Fruit fly (Drosophila melanogaster) whole organism, pupa: ENCODE data around the gene CG42489.

Experiments used
- CG10348 ChIP-seq: fragments of 200-800 bp; sonication (Bioruptor generic); IDR thresholded peaks from 2 replicates; pipeline ENCODE4 v1.3.6; 2022; ENCODE audit warnings: missing biosample characterization, missing genetic modification characterization
- CG12605 ChIP-seq: fragments of 200-800 bp; sonication (Bioruptor generic); IDR thresholded peaks from 2 replicates; pipeline ENCODE4 v1.3.6; 2022; ENCODE audit warnings: missing biosample characterization, missing genetic modification characterization
- CG13204 ChIP-seq: fragments of 200-800 bp; sonication (Bioruptor generic); optimal IDR thresholded peaks from 2 replicates; lab custom pipeline; 2018; ENCODE audit warnings: missing biosample characterization, mild to moderate bottlenecking, missing genetic modification characterization, moderate library complexity
- CG14655 ChIP-seq: fragments of 200-800 bp; sonication (Bioruptor generic); optimal IDR thresholded peaks from 3 replicates; lab custom pipeline; 2017; ENCODE audit warnings: mild to moderate bottlenecking, missing biosample characterization, missing genetic modification reagents, missing genetic modification characterization
- CG15710 ChIP-seq: fragments of 200-800 bp; sonication (Bioruptor generic); optimal IDR thresholded peaks from 2 replicates; lab custom pipeline; 2018; ENCODE audit warnings: missing biosample characterization, mild to moderate bottlenecking, missing genetic modification characterization, moderate library complexity
- CG17806 ChIP-seq: fragments of 200-800 bp; sonication (Bioruptor generic); optimal IDR thresholded peaks from 2 replicates; lab custom pipeline; 2018; ENCODE audit warnings: missing biosample characterization, mild to moderate bottlenecking, missing genetic modification characterization, moderate library complexity
- CG32121 ChIP-seq: fragments of 200-800 bp; sonication (Bioruptor generic); IDR thresholded peaks from 2 replicates; pipeline ENCODE4 v1.3.6; 2022; ENCODE audit warnings: missing biosample characterization, missing genetic modification characterization
- CG34367 ChIP-seq: fragments of 200-800 bp; sonication (Bioruptor generic); optimal IDR thresholded peaks from 2 replicates; lab custom pipeline; 2018; ENCODE audit warnings: missing biosample characterization, mild to moderate bottlenecking, missing genetic modification characterization
- CG4496 ChIP-seq: fragments of 200-800 bp; sonication (Bioruptor generic); IDR thresholded peaks from 3 replicates; pipeline ENCODE4 v1.3.6; 2022; ENCODE audit warnings: missing biosample characterization, missing genetic modification characterization
- CG8159 ChIP-seq: fragments of 200-800 bp; sonication (Bioruptor generic); optimal IDR thresholded peaks from 3 replicates; lab custom pipeline; 2018; ENCODE audit warnings: missing biosample characterization, mild to moderate bottlenecking, missing genetic modification characterization, moderate library complexity
- CG8301 ChIP-seq: fragments of 200-800 bp; sonication (Bioruptor generic); optimal IDR thresholded peaks from 2 replicates; lab custom pipeline; 2018; ENCODE audit warnings: missing biosample characterization, mild to moderate bottlenecking, missing genetic modification characterization
- CG9948 ChIP-seq: fragments of 200-800 bp; sonication (Bioruptor generic); optimal IDR thresholded peaks from 2 replicates; lab custom pipeline; 2018; ENCODE audit warnings: missing biosample characterization, mild to moderate bottlenecking, missing genetic modification characterization, moderate library complexity
- D1 ChIP-seq: fragments of 200-800 bp; sonication (Bioruptor generic); optimal IDR thresholded peaks from 2 replicates; lab custom pipeline; 2018; ENCODE audit warnings: missing biosample characterization, mild to moderate bottlenecking, missing genetic modification characterization, moderate library complexity
- EcR ChIP-seq: fragments of 200-800 bp; sonication (Bioruptor generic); optimal IDR thresholded peaks from 3 replicates; lab custom pipeline; 2019; ENCODE audit warnings: missing biosample characterization, missing genetic modification characterization, mild to moderate bottlenecking, moderate library complexity, missing genetic modification reagents
- Ets98B ChIP-seq: fragments of 200-800 bp; sonication (Bioruptor generic); IDR thresholded peaks from 2 replicates; pipeline ENCODE4 v1.3.6; 2022; ENCODE audit warnings: missing biosample characterization, missing genetic modification characterization
- Pif1A ChIP-seq: fragments of 200-800 bp; sonication (Bioruptor generic); optimal IDR thresholded peaks from 3 replicates; lab custom pipeline; 2016; ENCODE audit warnings: missing biosample characterization, missing genetic modification characterization
- Pif1B ChIP-seq: fragments of 200-800 bp; sonication (Bioruptor generic); optimal IDR thresholded peaks from 3 replicates; lab custom pipeline; 2016; ENCODE audit warnings: missing biosample characterization, missing genetic modification characterization
- Snoo ChIP-seq: fragments of 200-800 bp; sonication (Bioruptor generic); optimal IDR thresholded peaks from 3 replicates; lab custom pipeline; 2017; ENCODE audit warnings: missing biosample characterization, mild to moderate bottlenecking, missing genetic modification characterization, inconsistent platforms
- fd96Ca ChIP-seq: fragments of 200-800 bp; sonication (Bioruptor generic); IDR thresholded peaks from 3 replicates; pipeline ENCODE4 v1.3.6; 2022; ENCODE audit warnings: missing biosample characterization, missing genetic modification characterization
- gl ChIP-seq: fragments of 200-800 bp; sonication (Bioruptor generic); optimal IDR thresholded peaks from 2 replicates; lab custom pipeline; 2018; ENCODE audit warnings: missing biosample characterization, mild to moderate bottlenecking, missing genetic modification characterization
- rn ChIP-seq: fragments of 200-800 bp; sonication (Bioruptor generic); IDR thresholded peaks from 2 replicates; pipeline ENCODE4 v1.3.6; 2022; ENCODE audit warnings: missing biosample characterization, missing genetic modification characterization

Gene CG42489

DNA sequence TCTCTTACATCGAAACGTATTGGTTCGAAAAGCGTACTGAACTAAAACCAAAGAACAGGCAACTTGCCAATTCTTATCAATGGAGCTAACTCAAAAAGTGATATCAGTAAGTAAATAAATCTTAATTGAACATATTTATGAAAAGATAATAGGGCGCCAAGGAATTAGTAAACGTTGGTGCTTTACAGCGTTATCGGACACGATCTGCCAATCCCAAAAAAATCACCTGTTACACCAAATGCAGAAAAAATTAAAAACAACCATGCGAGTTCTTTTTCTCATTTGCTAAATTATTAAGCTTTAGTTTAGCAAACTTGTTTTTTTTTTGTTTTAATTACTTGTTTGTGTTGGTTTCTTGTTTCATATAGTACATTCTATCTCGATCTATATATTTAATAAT is at the start of gene CG42489:
Gene CG42489 (minus strand): TSS at position 101 of the 400 bp plus-strand sequence.
- no peak for TF ChIP-seq gl (tag; lab: Kevin White, UChicago)
- no peak for TF ChIP-seq CG15710
- no peak for TF ChIP-seq D1 (tag; lab: Kevin White, UChicago)
- no peak for TF ChIP-seq CG17806 (tag; lab: Kevin White, UChicago)
- TF ChIP-seq CG9948 (tag; lab: Kevin White, UChicago) = no peak
- TF ChIP-seq CG34367 (tag; lab: Kevin White, UChicago) = no peak
- no peak for TF ChIP-seq CG32121 (GFP tag; lab: Robert Waterston, UW)
- no peak for TF ChIP-seq Pif1B (GFP tag; lab: Kevin White, UChicago)
- no peak for TF ChIP-seq EcR (GFP tag; lab: Kevin White, UChicago)

DNA sequence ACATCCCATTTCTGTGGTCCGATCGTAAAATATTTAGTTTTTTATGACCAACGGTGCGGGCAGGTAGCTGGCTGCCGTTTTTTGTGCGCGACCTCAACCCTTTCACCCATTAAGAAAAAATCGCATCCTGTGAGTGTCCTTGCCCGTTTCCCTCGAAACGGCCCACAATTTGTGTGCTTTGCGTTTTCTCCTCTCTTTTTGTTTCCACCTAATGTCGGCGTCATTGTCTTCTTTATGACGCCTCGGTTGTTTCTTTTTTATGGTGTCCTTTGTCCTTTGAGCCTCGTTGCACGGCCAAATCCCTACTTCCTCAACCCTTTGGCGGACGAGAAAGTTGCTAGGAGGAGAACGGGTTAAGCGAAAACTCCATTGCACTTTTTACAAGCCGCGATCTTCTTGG is 46.6 kb upstream of the CG42489 start:
- TF ChIP-seq CG13204 (GFP tag; lab: Kevin White, UChicago) (no peak), CG12605 (GFP tag; lab: Robert Waterston, UW) (no peak), fd96Ca (no peak), Pif1B (GFP tag; lab: Kevin White, UChicago) (no peak), CG17806 (tag; lab: Kevin White, UChicago) (no peak), gl (tag; lab: Kevin White, UChicago) (no peak), CG8301 (no peak), Snoo (tag; lab: Kevin White, UChicago) (no peak), CG8159 (tag; lab: Kevin White, UChicago) (no peak), CG32121 (GFP tag; lab: Robert Waterston, UW) (no peak), EcR (GFP tag; lab: Kevin White, UChicago) (no peak), CG10348 (GFP tag; lab: Robert Waterston, UW) (no peak), rn (GFP tag; lab: Robert Waterston, UW) (no peak), Ets98B (no peak)

DNA sequence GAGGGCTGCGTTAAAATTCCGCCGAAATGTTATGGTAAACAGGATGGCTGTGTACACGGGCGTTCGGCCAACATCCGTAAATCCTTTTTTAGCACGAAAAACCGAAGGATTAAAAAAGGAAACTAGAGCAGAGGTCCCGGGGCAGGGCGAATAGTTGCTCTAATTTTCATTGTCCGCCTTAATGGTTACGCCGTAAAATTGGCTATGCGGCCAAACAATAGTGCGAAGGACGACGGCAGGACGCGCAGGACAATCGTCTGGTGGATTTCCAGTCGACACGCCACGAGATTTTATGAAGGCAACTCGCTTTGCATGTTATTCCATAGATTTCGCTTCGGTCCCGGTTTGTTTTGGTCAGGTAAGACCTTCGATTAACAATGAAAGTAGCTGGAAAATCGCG is 46.1 kb upstream of the CG42489 start:
- TF ChIP-seq EcR (GFP tag; lab: Kevin White, UChicago) (no peak), CG15710 (no peak), CG9948 (tag; lab: Kevin White, UChicago) (no peak), rn (GFP tag; lab: Robert Waterston, UW) (no peak), D1 (tag; lab: Kevin White, UChicago) (no peak), CG12605 (GFP tag; lab: Robert Waterston, UW) (no peak), CG17806 (tag; lab: Kevin White, UChicago) (no peak), CG10348 (GFP tag; lab: Robert Waterston, UW) (no peak), CG4496 (GFP tag; lab: Robert Waterston, UW) (no peak)

DNA sequence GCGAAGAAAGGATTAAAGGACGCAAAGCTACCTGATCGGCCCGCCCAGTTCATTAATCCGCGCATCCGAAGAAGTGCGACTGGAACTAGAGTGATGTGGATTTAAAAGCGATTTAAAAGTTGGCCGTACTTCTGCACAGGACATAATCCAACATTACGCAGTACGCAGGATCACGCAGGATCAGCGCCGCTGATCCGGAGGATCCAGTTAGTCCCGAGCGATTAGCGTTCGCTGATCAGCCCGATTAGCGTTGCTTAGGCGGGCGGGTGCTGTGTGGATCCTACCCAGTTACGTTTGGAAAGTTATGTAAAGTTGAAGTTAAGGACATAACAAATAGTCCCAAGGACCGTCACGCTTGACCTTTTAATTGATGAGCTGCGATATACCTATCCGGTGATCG is 44.7 kb upstream of the CG42489 start:
- TF ChIP-seq CG8159 (tag; lab: Kevin White, UChicago) = no peak
- no peak for TF ChIP-seq CG14655 (GFP tag; lab: Kevin White, UChicago)
- no peak for TF ChIP-seq rn (GFP tag; lab: Robert Waterston, UW)
- no peak for TF ChIP-seq CG12605 (GFP tag; lab: Robert Waterston, UW)
- no peak for TF ChIP-seq CG10348 (GFP tag; lab: Robert Waterston, UW)
- no peak for TF ChIP-seq Pif1B (GFP tag; lab: Kevin White, UChicago)
- no peak for TF ChIP-seq CG32121 (GFP tag; lab: Robert Waterston, UW)
- no peak for TF ChIP-seq CG17806 (tag; lab: Kevin White, UChicago)
- TF ChIP-seq EcR (GFP tag; lab: Kevin White, UChicago) = no peak
- TF ChIP-seq CG4496 (GFP tag; lab: Robert Waterston, UW) = no peak
- TF ChIP-seq gl (tag; lab: Kevin White, UChicago) = no peak
- no peak for TF ChIP-seq CG34367 (tag; lab: Kevin White, UChicago)
- no peak for TF ChIP-seq Ets98B
- no peak for TF ChIP-seq D1 (tag; lab: Kevin White, UChicago)
- no peak for TF ChIP-seq CG8301
- TF ChIP-seq CG9948 (tag; lab: Kevin White, UChicago) = no peak
- TF ChIP-seq, all 21 proteins: peak for 0

DNA sequence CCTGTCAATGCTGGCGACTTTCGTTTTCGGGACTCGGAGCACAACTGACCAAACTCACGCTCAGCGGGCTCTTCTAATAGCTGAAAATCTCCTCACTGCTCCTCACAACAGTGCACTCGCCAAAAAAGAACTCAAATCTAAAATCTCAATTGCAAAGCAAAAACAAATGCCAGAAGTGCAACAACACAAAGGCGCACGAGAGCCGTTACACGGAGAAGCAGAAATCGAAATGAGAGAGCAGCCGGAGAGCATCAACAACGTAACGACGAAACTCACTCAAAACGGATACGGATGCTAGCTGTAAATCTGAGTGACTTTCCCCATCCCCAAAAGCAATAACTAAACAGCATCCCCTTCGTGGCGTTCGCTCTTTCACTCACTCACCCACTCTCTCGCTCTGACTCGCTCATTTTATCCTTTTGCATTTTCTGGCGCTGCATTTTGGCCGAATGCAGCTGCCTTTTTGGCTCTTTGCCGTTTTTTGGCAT is 43.2 kb upstream of the CG42489 start, which contains the start of gene hb:
Gene hb (minus strand): TSS at position 51 of the 488 bp plus-strand sequence.
- no peak for TF ChIP-seq Pif1A
- TF ChIP-seq rn (GFP tag; lab: Robert Waterston, UW) = no peak
- no peak for TF ChIP-seq Ets98B
- TF ChIP-seq CG13204 (GFP tag; lab: Kevin White, UChicago) = no peak
- no peak for TF ChIP-seq CG14655 (GFP tag; lab: Kevin White, UChicago)
- no peak for TF ChIP-seq CG9948 (tag; lab: Kevin White, UChicago)
- TF ChIP-seq CG15710 = no peak
- no peak; the same call in 1 of the 2 replicates for TF ChIP-seq CG12605 (GFP tag; lab: Robert Waterston, UW)
- TF ChIP-seq fd96Ca = no peak
- no peak for TF ChIP-seq CG32121 (GFP tag; lab: Robert Waterston, UW)
- no peak for TF ChIP-seq gl (tag; lab: Kevin White, UChicago)
- no peak for TF ChIP-seq CG4496 (GFP tag; lab: Robert Waterston, UW)
- no peak for TF ChIP-seq D1 (tag; lab: Kevin White, UChicago)
- TF ChIP-seq Pif1B (GFP tag; lab: Kevin White, UChicago) = no peak

DNA sequence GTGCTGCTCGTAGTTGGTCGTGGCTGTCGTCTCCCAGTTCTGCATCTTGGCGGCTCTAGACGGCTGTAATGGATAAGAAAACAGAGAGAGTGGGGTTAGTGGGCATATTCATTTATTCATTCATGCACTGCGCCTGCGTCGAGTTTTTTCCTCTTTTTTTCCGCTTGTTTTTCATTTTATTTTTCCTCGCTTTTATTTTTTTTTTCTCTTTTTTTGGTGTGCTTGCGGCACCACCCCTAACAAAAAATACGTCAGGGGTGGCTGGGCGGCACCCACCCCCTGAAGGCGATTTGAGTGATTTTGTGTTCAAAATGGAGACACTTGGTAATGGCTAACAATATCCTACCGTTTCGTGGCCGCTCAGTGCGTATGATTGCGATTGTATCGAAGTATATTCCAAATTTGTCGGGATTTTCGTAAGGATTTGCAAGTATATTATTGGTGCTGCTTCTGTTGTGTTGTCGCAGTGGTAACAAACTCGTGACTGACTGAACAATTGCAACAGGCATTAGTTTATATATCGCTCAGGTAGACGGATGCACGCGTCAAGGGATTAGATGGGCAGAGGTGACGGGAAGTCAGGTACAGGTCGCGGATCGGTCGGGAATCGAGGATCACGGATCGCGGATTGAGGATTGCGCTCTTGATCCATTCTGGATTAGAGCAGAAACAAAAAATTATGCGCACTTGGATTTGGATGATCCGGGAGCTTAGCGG is 39.7 kb upstream of the CG42489 start:
- TF ChIP-seq Ets98B (peak; percentile 96), Pif1A (peak; percentile 92), D1 (tag; lab: Kevin White, UChicago) (no peak), CG9948 (tag; lab: Kevin White, UChicago) (no peak), fd96Ca (peak; percentile 94), CG15710 (peak; percentile 79), CG34367 (tag; lab: Kevin White, UChicago) (peak; percentile 84), EcR (GFP tag; lab: Kevin White, UChicago) (no peak), CG17806 (tag; lab: Kevin White, UChicago) (no peak), Snoo (tag; lab: Kevin White, UChicago) (no peak), CG10348 (GFP tag; lab: Robert Waterston, UW) (no peak), CG13204 (GFP tag; lab: Kevin White, UChicago) (peak; percentile 86), CG32121 (GFP tag; lab: Robert Waterston, UW) (peak; percentile 94; the same call in 1 of the 2 replicates), CG8159 (tag; lab: Kevin White, UChicago) (peak; percentile 85), CG8301 (no peak), CG4496 (GFP tag; lab: Robert Waterston, UW) (peak; percentile 99; the same call in 2 of the 3 replicates), CG14655 (GFP tag; lab: Kevin White, UChicago) (peak; percentile 83), CG12605 (GFP tag; lab: Robert Waterston, UW) (peak; percentile 99), rn (GFP tag; lab: Robert Waterston, UW) (peak; percentile 84), Pif1B (GFP tag; lab: Kevin White, UChicago) (peak; percentile 87), gl (tag; lab: Kevin White, UChicago) (peak; percentile 94)
